Worm (Caenorhabditis elegans): Measurements from ENCODE around the gene R09D1.12.
A peak's percentile ranks its signal among the peaks of the same experiment; 100 is the strongest.

Gene R09D1.12

DNA sequence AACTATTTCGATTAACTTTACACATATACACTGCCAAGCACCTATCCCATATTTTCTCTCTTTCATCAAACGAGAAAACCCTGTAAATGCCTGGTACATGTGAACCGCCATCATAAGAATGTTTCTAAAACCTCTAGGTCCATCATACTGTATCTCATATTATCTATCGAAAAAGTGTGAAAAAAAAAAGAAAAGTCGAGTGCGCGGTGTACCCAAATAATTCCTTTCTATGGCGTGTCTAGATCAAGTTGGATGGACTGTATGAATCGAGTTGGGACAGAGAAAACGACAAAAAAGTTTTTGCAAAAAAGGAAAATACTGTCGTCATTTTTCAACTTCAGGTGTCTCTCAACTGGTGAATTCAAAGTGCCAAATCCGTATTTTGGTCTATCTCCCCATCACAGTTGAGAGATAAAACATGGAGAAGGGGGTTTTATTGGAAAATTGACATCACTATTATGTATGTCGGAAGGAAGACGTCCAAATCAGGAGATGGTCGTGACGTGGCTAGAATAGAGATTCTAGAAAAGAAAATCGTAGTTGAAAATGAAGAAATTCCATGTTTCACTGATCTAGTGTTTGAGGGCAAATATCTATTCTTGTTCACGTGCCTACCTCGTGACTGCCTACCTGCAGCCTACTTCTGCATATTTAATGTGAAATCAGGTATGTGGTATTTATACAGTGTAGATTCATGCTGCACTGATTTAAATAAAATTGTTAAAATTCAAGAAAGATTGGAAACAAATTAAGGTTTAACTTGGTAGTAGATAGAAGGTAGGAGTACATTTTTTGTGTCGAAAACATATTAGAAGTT lies 41.4 kb upstream of the R09D1.12 start:
- TF ChIP-seq elt-3 (tag; optimal IDR thresholded peaks at IDR 0.05) (peak in 2 of 6 experiments; percentile 1 to 45), mep-1 (tag; optimal IDR thresholded peaks at IDR 0.05) (peak; percentile 36), ces-1 (GFP tag; optimal IDR thresholded peaks at IDR 0.05) (no peak), nhr-237 (tag; optimal IDR thresholded peaks at IDR 0.05) (no peak), efl-3 (GFP tag; optimal IDR thresholded peaks at IDR 0.05) (no peak), C04F5.9 (tag; optimal IDR thresholded peaks at IDR 0.05) (no peak), C34B4.2 (tag; optimal IDR thresholded peaks at IDR 0.05) (no peak), ets-5 (GFP tag; IDR thresholded peaks at IDR 0.05) (no peak), nhr-20 (tag; optimal IDR thresholded peaks at IDR 0.05) (peak; percentile 64), blmp-1 (tag; optimal IDR thresholded peaks at IDR 0.05) (peak; percentile 38), nhr-90 (tag; optimal IDR thresholded peaks at IDR 0.05; ENCODE audit: poor library complexity) (peak; percentile 54), snu-23 (GFP tag; optimal IDR thresholded peaks at IDR 0.05) (peak; percentile 63), unc-98 (GFP tag; IDR thresholded peaks at IDR 0.05) (no peak), sptf-1 (tag; optimal IDR thresholded peaks at IDR 0.05) (no peak), lin-35 (GFP tag; optimal IDR thresholded peaks at IDR 0.05) (peak in 1 of 2 experiments; percentile 7), nhr-71 (tag; optimal IDR thresholded peaks at IDR 0.05) (peak; percentile 77), ceh-82 (tag; optimal IDR thresholded peaks at IDR 0.05) (no peak), lsy-2 (tag; optimal IDR thresholded peaks at IDR 0.05) (peak in 1 of 2 experiments; percentile 58), grh-1 (GFP tag; IDR thresholded peaks at IDR 0.05) (peak; percentile 36; the same call in 1 of the 2 replicates), ceh-88 (GFP tag; IDR thresholded peaks at IDR 0.05) (no peak), nhr-19 (GFP tag; conservative IDR thresholded peaks at IDR 0.05) (peak; percentile 34; the same call in 1 of the 2 replicates), nhr-85 (tag) (peak; percentile 96), nhr-77 (tag; optimal IDR thresholded peaks at IDR 0.05) (no peak), nhr-47 (tag; optimal IDR thresholded peaks at IDR 0.05) (peak; percentile 24), dpl-1 (GFP tag; optimal IDR thresholded peaks at IDR 0.05) (no peak), fkh-4 (tag; optimal IDR thresholded peaks at IDR 0.05; ENCODE audit: borderline replicate concordance) (no peak), lin-14 (GFP tag; optimal IDR thresholded peaks at IDR 0.05) (peak; percentile 58), unc-30 (tag; optimal IDR thresholded peaks at IDR 0.05) (no peak)

DNA sequence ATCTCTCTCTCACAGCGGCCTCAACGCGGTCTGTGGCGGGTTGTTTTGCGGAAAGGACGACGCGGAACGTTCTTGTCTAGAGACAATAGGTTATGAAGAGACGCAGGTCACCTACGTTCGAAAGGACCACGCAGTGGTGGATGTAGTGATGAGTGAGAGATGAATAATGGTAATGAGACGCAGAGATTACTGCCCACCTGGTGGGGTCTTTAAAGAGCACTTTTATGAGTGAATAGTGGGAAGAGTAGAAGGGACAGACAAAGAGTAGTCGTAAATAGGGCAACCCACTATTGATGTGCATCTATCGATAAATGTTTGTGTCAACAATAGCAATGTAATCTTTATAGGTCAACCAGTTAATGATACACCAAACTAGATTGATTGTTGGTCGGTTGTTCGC lies 39.0 kb upstream of the R09D1.12 start:
- TF ChIP-seq ceh-82 (tag; optimal IDR thresholded peaks at IDR 0.05) (no peak), nhr-11 (tag; optimal IDR thresholded peaks at IDR 0.05) (no peak), mab-9 (GFP tag; IDR thresholded peaks at IDR 0.05) (no peak), jun-1 (tag; optimal IDR thresholded peaks at IDR 0.05) (no peak), snpc-4 (tag; optimal IDR thresholded peaks at IDR 0.05) (no peak)

DNA sequence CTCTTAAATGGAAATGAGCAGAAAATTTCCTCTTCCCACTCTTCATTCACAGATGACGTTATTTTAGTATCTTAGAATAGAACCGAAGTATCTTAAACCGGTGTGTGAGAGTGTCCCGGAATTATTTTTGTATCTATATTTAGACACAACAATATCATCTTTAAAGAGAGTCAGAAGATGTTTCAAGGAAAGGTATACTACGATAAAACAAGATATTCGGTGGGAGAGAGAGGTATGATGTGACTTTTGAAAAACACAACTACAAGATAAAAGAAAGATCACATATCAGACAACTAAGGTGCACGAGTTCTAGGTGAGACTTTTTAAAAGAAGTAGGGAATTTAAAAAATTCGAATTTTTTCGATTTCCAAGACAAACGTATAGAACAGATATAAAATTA lies 38.5 kb upstream of the R09D1.12 start:
- TF ChIP-seq aha-1 (tag; optimal IDR thresholded peaks at IDR 0.05), result no peak
- TF ChIP-seq mdl-1 (tag; optimal IDR thresholded peaks at IDR 0.05), result no peak
- TF ChIP-seq ces-1 (GFP tag; optimal IDR thresholded peaks at IDR 0.05), result no peak
- TF ChIP-seq swsn-7 (tag; optimal IDR thresholded peaks at IDR 0.05), result no peak
- TF ChIP-seq ztf-4 (tag; optimal IDR thresholded peaks at IDR 0.05), result no peak
- peak; percentile 61 for TF ChIP-seq nhr-20 (tag; optimal IDR thresholded peaks at IDR 0.05)
- no peak for TF ChIP-seq dpl-1 (GFP tag; optimal IDR thresholded peaks at IDR 0.05)
- TF ChIP-seq skn-1 (tag; optimal IDR thresholded peaks at IDR 0.05), result no peak
- no peak for TF ChIP-seq lin-15B (tag; optimal IDR thresholded peaks at IDR 0.05)
- no peak for TF ChIP-seq lin-13 (GFP tag; optimal IDR thresholded peaks at IDR 0.05)
- peak in 1 of 2 experiments; percentile 24 for TF ChIP-seq lsy-2 (tag; optimal IDR thresholded peaks at IDR 0.05)
- no peak for TF ChIP-seq nhr-12 (tag; optimal IDR thresholded peaks at IDR 0.05)
- TF ChIP-seq fkh-4 (tag; optimal IDR thresholded peaks at IDR 0.05; ENCODE audit: borderline replicate concordance), result no peak
- no peak for TF ChIP-seq ama-1 (optimal IDR thresholded peaks at IDR 0.05)
- peak; percentile 39 for TF ChIP-seq lin-14 (GFP tag; optimal IDR thresholded peaks at IDR 0.05)
- TF ChIP-seq elt-2 (tag; optimal IDR thresholded peaks at IDR 0.05), result no peak
- TF ChIP-seq ets-5 (GFP tag; IDR thresholded peaks at IDR 0.05), result no peak
- TF ChIP-seq pqm-1 (tag; optimal IDR thresholded peaks at IDR 0.05), result no peak
- no peak for TF ChIP-seq efl-3 (GFP tag; optimal IDR thresholded peaks at IDR 0.05)
- peak; percentile 21; the same call in 1 of the 2 replicates for TF ChIP-seq nhr-19 (GFP tag; conservative IDR thresholded peaks at IDR 0.05)
- TF ChIP-seq hpl-2 (GFP tag; optimal IDR thresholded peaks at IDR 0.05), result no peak
- TF ChIP-seq fkh-10 (GFP tag; optimal IDR thresholded peaks at IDR 0.05), result no peak
- TF ChIP-seq pag-3 (tag; optimal IDR thresholded peaks at IDR 0.05; ENCODE audit: borderline replicate concordance, insufficient read depth), result no peak
- TF ChIP-seq C04F5.9 (tag; optimal IDR thresholded peaks at IDR 0.05), result no peak
- TF ChIP-seq Y116A8C.19 (tag; optimal IDR thresholded peaks at IDR 0.05; ENCODE audit: borderline replicate concordance), result no peak
- no peak for TF ChIP-seq xbp-1 (tag; optimal IDR thresholded peaks at IDR 0.05)

All from whole organism, L1 larva.